Worm (Caenorhabditis elegans): Measurements from ENCODE around the gene ZK662.6.

The ZK662.6 gene

DNA sequence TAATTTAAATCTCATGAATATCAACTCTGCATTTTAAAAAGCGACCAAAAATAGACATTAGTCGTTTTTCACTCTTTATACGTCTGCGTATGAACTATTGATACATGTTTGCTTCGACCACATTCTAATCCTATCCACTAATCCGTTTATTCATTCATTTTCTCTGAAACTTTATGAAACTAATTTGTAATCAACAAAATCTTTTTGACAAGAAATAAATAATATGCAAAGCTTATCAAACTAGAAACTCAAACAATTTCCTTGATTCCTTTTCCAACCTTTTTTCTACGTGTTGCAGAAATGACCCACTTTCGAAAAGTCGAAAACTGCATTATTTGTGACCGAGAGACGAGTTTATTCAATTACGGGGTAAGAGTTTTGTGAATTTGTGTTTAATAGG lies 23.9 kb downstream of the ZK662.6 start, which contains the start of gene nhr-255:
Gene nhr-255 (plus strand): TSS at position 301 of the 400 bp plus-strand sequence.
- TF ChIP-seq nhr-6 (tag; optimal IDR thresholded peaks at IDR 0.05) (no peak), elt-3 (tag; optimal IDR thresholded peaks at IDR 0.05) (no peak), C34F6.9 (tag; optimal IDR thresholded peaks at IDR 0.05) (no peak), unc-39 (tag; optimal IDR thresholded peaks at IDR 0.05) (no peak), egl-27 (tag; optimal IDR thresholded peaks at IDR 0.05) (no peak), snpc-4 (tag; optimal IDR thresholded peaks at IDR 0.05) (no peak), mbf-1 (tag; optimal IDR thresholded peaks at IDR 0.05) (no peak), nhr-12 (tag; optimal IDR thresholded peaks at IDR 0.05) (no peak), ztf-4 (tag; optimal IDR thresholded peaks at IDR 0.05) (no peak), ztf-11 (tag; optimal IDR thresholded peaks at IDR 0.05) (no peak), ceh-16 (tag; optimal IDR thresholded peaks at IDR 0.05) (no peak), skn-1 (tag; optimal IDR thresholded peaks at IDR 0.05) (no peak), nhr-25 (tag; optimal IDR thresholded peaks at IDR 0.05) (no peak)

ce11 chrX:15746705-15747104 lies 28.3 kb downstream of the ZK662.6 start, which contains the start of gene srxa-9:
Gene srxa-9 (plus strand): TSS chrX:15747005.
- TF ChIP-seq nhr-6 (tag; optimal IDR thresholded peaks at IDR 0.05) (no peak), skn-1 (tag; optimal IDR thresholded peaks at IDR 0.05) (no peak), gmeb-1 (tag; optimal IDR thresholded peaks at IDR 0.05) (no peak), mdl-1 (tag; optimal IDR thresholded peaks at IDR 0.05) (no peak), sma-3 (GFP tag; optimal IDR thresholded peaks at IDR 0.05) (no peak), nhr-237 (tag; optimal IDR thresholded peaks at IDR 0.05) (no peak), unc-62 (GFP tag; optimal IDR thresholded peaks at IDR 0.05) (no peak), unc-39 (tag; optimal IDR thresholded peaks at IDR 0.05) (no peak), lin-13 (GFP tag; optimal IDR thresholded peaks at IDR 0.05) (no peak), peb-1 (tag; optimal IDR thresholded peaks at IDR 0.05) (no peak), sma-9 (GFP tag; optimal IDR thresholded peaks at IDR 0.05) (no peak), sma-9 (tag; optimal IDR thresholded peaks at IDR 0.05) (no peak), ztf-1 (GFP tag; conservative IDR thresholded peaks at IDR 0.05) (no peak)

ce11 chrX:15747814-15748213 lies 29.4 kb downstream of the ZK662.6 start:
- TF ChIP-seq fos-1 (tag; optimal IDR thresholded peaks at IDR 0.05) (no peak), sma-9 (GFP tag; optimal IDR thresholded peaks at IDR 0.05) (no peak), sma-9 (tag; optimal IDR thresholded peaks at IDR 0.05) (no peak), nhr-21 (tag; optimal IDR thresholded peaks at IDR 0.05) (peak; percentile 33), elt-3 (tag; optimal IDR thresholded peaks at IDR 0.05) (no peak), elt-1 (tag; optimal IDR thresholded peaks at IDR 0.05) (no peak), nhr-6 (tag; optimal IDR thresholded peaks at IDR 0.05) (no peak)

DNA sequence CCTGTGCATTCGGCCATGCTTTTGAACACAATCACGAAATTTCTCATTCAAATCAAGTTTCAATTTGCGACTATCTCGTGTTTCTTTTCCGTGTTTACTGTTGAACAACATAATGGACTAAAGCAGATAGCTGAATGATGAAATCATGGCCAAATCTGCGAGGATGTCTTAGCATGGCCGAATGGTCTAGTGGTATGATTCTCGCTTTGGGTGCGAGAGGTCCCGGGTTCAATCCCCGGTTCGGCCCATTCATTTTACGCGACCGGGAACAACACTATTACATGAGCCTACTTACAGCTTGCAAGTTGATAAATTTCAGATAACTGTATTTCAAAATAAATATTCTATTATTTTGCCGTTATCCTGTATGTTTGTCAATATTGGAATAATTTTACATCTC lies 32.8 kb downstream of the ZK662.6 start:
- TF ChIP-seq R02D3.7 (tag; optimal IDR thresholded peaks at IDR 0.05), result no peak
- TF ChIP-seq lsy-2 (tag; optimal IDR thresholded peaks at IDR 0.05), result no peak
- TF ChIP-seq ceh-16 (tag; optimal IDR thresholded peaks at IDR 0.05), result no peak
- TF ChIP-seq nhr-129 (tag; optimal IDR thresholded peaks at IDR 0.05), result no peak
- TF ChIP-seq lin-13 (GFP tag; optimal IDR thresholded peaks at IDR 0.05), result no peak
- TF ChIP-seq elt-1 (tag; optimal IDR thresholded peaks at IDR 0.05), result no peak
- TF ChIP-seq alr-1 (tag; optimal IDR thresholded peaks at IDR 0.05), result no peak
- no peak for TF ChIP-seq nhr-12 (tag; optimal IDR thresholded peaks at IDR 0.05)
- no peak for TF ChIP-seq unc-39 (tag; optimal IDR thresholded peaks at IDR 0.05)
- TF ChIP-seq unc-62 (GFP tag; optimal IDR thresholded peaks at IDR 0.05), result no peak
- TF ChIP-seq nhr-21 (tag; optimal IDR thresholded peaks at IDR 0.05), result no peak
- no peak for TF ChIP-seq nhr-237 (tag; optimal IDR thresholded peaks at IDR 0.05)
- TF ChIP-seq mdl-1 (tag; optimal IDR thresholded peaks at IDR 0.05), result no peak
- no peak for TF ChIP-seq ztf-1 (GFP tag; conservative IDR thresholded peaks at IDR 0.05)
- TF ChIP-seq ztf-11 (tag; optimal IDR thresholded peaks at IDR 0.05), result no peak
- no peak for TF ChIP-seq nhr-77 (tag; optimal IDR thresholded peaks at IDR 0.05)
- TF ChIP-seq ama-1 (optimal IDR thresholded peaks at IDR 0.05), result no peak
- no peak for TF ChIP-seq nhr-6 (tag; optimal IDR thresholded peaks at IDR 0.05)

ce11 chrX:15757169-15757568 lies 38.7 kb downstream of the ZK662.6 start, which contains the start of gene wrt-4:
Gene wrt-4 (minus strand): TSS chrX:15757269.
- TF ChIP-seq sem-4 (tag; optimal IDR thresholded peaks at IDR 0.05), result no peak
- no peak for TF ChIP-seq ztf-1 (GFP tag; conservative IDR thresholded peaks at IDR 0.05)
- TF ChIP-seq gmeb-1 (tag; optimal IDR thresholded peaks at IDR 0.05), result no peak
- no peak for TF ChIP-seq aly-2 (tag; optimal IDR thresholded peaks at IDR 0.05)
- no peak for TF ChIP-seq unc-39 (tag; optimal IDR thresholded peaks at IDR 0.05)
- no peak for TF ChIP-seq nhr-129 (tag; optimal IDR thresholded peaks at IDR 0.05)
- no peak for TF ChIP-seq skn-1 (tag; optimal IDR thresholded peaks at IDR 0.05)
- no peak for TF ChIP-seq ama-1 (optimal IDR thresholded peaks at IDR 0.05)
- no peak for TF ChIP-seq lin-39 (tag; optimal IDR thresholded peaks at IDR 0.05)
- TF ChIP-seq nhr-25 (tag; optimal IDR thresholded peaks at IDR 0.05), result no peak
- TF ChIP-seq nhr-10 (tag; optimal IDR thresholded peaks at IDR 0.05), result no peak
- TF ChIP-seq alr-1 (tag; optimal IDR thresholded peaks at IDR 0.05), result no peak
- TF ChIP-seq unc-62 (GFP tag; optimal IDR thresholded peaks at IDR 0.05), result no peak
